Fruit fly (Drosophila melanogaster) whole organism, embryonic: ENCODE results near the gene tex.
A peak's percentile ranks its signal among the peaks of the same experiment; 100 is the strongest.

ENCODE experiments used
- Atf6 ChIP-seq: fragments of 200-800 bp; sonication (Bioruptor generic); IDR thresholded peaks from 2 replicates; pipeline ENCODE4 v1.3.6; 2022; ENCODE audit warnings: missing biosample characterization, missing genetic modification characterization
- BEAF-32 ChIP-seq: fragments of 200-800 bp; sonication (Bioruptor generic); optimal IDR thresholded peaks from 3 replicates; lab custom pipeline; 2017; ENCODE audit warnings: missing biosample characterization, missing genetic modification characterization, mild to moderate bottlenecking, moderate library complexity, missing genetic modification reagents
- CG10147 ChIP-seq: fragments of 200-800 bp; sonication (Bioruptor generic); optimal IDR thresholded peaks from 2 replicates; lab custom pipeline; 2019; ENCODE audit warnings: missing biosample characterization, mild to moderate bottlenecking, missing genetic modification characterization, moderate library complexity
- CG11695 ChIP-seq: fragments of 200-800 bp; sonication (Bioruptor generic); IDR thresholded peaks from 3 replicates; pipeline ENCODE4 v1.3.6; 2022; ENCODE audit warnings: missing biosample characterization, missing genetic modification characterization
- CG12391 ChIP-seq: fragments of 200-800 bp; sonication (Bioruptor generic); optimal IDR thresholded peaks from 3 replicates; lab custom pipeline; 2018; ENCODE audit warnings: missing biosample characterization, mild to moderate bottlenecking, missing genetic modification characterization, moderate library complexity
- CG14441 ChIP-seq: fragments of 200-800 bp; sonication (Bioruptor generic); IDR thresholded peaks from 2 replicates; pipeline ENCODE4 v1.3.6; 2022; ENCODE audit warnings: missing biosample characterization, missing genetic modification characterization
- CG14710 ChIP-seq: fragments of 200-800 bp; sonication (Bioruptor generic); optimal IDR thresholded peaks from 3 replicates; lab custom pipeline; 2019; ENCODE audit warnings: missing biosample characterization, mild to moderate bottlenecking, missing genetic modification characterization, moderate library complexity
- CG15514 ChIP-seq: fragments of 200-800 bp; sonication (Bioruptor generic); optimal IDR thresholded peaks from 3 replicates; lab custom pipeline; 2017; ENCODE audit warnings: missing biosample characterization, missing genetic modification characterization, mild to moderate bottlenecking, moderate library complexity, missing genetic modification reagents
- CG16815 ChIP-seq: fragments of 200-800 bp; sonication (Bioruptor generic); optimal IDR thresholded peaks from 3 replicates; lab custom pipeline; 2017; ENCODE audit warnings: missing biosample characterization, mild to moderate bottlenecking, missing genetic modification characterization
- CG17802 ChIP-seq: fragments of 200-800 bp; sonication (Bioruptor generic); optimal IDR thresholded peaks from 2 replicates; lab custom pipeline; 2018; ENCODE audit warnings: missing biosample characterization, mild to moderate bottlenecking, missing genetic modification characterization, moderate library complexity
- CG18764 ChIP-seq: fragments of 200-800 bp; sonication (Bioruptor generic); optimal IDR thresholded peaks from 3 replicates; lab custom pipeline; 2016; ENCODE audit warnings: missing biosample characterization, missing genetic modification characterization
- CG2889 ChIP-seq: fragments of 200-800 bp; sonication (Bioruptor generic); IDR thresholded peaks from 3 replicates; pipeline ENCODE4 v1.3.6; 2022; ENCODE audit warnings: missing biosample characterization, missing genetic modification characterization
- CG30020 ChIP-seq: fragments of 200-800 bp; optimal IDR thresholded peaks from 2 replicates; lab custom pipeline; 2019; ENCODE audit warnings: missing biosample characterization, mild to moderate bottlenecking, missing genetic modification characterization, moderate library complexity
- CG31441 ChIP-seq: fragments of 200-800 bp; sonication (Bioruptor generic); IDR thresholded peaks from 2 replicates; pipeline ENCODE4 v1.3.6; 2022; ENCODE audit warnings: missing biosample characterization, missing genetic modification characterization
- CG32767 ChIP-seq: fragments of 200-800 bp; sonication (Bioruptor generic); IDR thresholded peaks from 2 replicates; pipeline ENCODE4 v1.3.6; 2022; ENCODE audit warnings: missing biosample characterization, missing genetic modification characterization
- CG3995 ChIP-seq: fragments of 200-800 bp; sonication (Bioruptor generic); optimal IDR thresholded peaks from 3 replicates; lab custom pipeline; 2016; ENCODE audit warnings: missing biosample characterization, missing genetic modification characterization
- CG4360 ChIP-seq: fragments of 200-800 bp; sonication (Bioruptor generic); IDR thresholded peaks from 2 replicates; pipeline ENCODE4 v1.3.6; 2022; ENCODE audit warnings: missing biosample characterization, missing genetic modification characterization
- CG6654 ChIP-seq: fragments of 200-800 bp; sonication (Bioruptor generic); optimal IDR thresholded peaks from 2 replicates; lab custom pipeline; 2017; ENCODE audit warnings: missing biosample characterization, mild to moderate bottlenecking, missing genetic modification characterization
- CG7745 ChIP-seq: fragments of 200-800 bp; sonication (Bioruptor generic); optimal IDR thresholded peaks from 2 replicates; lab custom pipeline; 2018; ENCODE audit warnings: missing biosample characterization, mild to moderate bottlenecking, missing genetic modification characterization, moderate library complexity
- CG8924 ChIP-seq: fragments of 200-800 bp; optimal IDR thresholded peaks from 3 replicates; lab custom pipeline; 2019; ENCODE audit warnings: missing biosample characterization, mild to moderate bottlenecking, missing genetic modification characterization, moderate library complexity
- CTCF ChIP-seq: fragments of 200-800 bp; sonication (Bioruptor generic); optimal IDR thresholded peaks from 2 replicates; lab custom pipeline; 2017; ENCODE audit warnings: missing biosample characterization, mild to moderate bottlenecking, missing genetic modification characterization, moderate library complexity
- Dip2 ChIP-seq: fragments of 200-800 bp; sonication (Bioruptor generic); IDR thresholded peaks from 2 replicates; pipeline ENCODE4 v1.3.6; 2022; ENCODE audit warnings: missing biosample characterization, missing genetic modification characterization
- Doc2 ChIP-seq: fragments of 200-800 bp; sonication (Bioruptor generic); IDR thresholded peaks from 2 replicates; pipeline ENCODE4 v1.3.6; 2022; ENCODE audit warnings: missing biosample characterization, missing genetic modification characterization
- Dref ChIP-seq: fragments of 200-800 bp; sonication (Bioruptor generic); IDR thresholded peaks from 2 replicates; pipeline ENCODE4 v1.3.6; 2022; ENCODE audit warnings: missing biosample characterization, missing genetic modification characterization
- E2f1 ChIP-seq: fragments of 200-800 bp; sonication (Bioruptor generic); IDR thresholded peaks from 2 replicates; pipeline ENCODE4 v1.3.6; 2022; ENCODE audit warnings: missing biosample characterization, missing genetic modification characterization
- Ets97D ChIP-seq: fragments of 200-800 bp; sonication (Bioruptor generic); optimal IDR thresholded peaks from 3 replicates; lab custom pipeline; 2016; ENCODE audit warnings: missing biosample characterization, missing genetic modification characterization
- Lhr ChIP-seq: fragments of 200-800 bp; sonication (Bioruptor generic); optimal IDR thresholded peaks from 3 replicates; lab custom pipeline; 2017; ENCODE audit warnings: mild to moderate bottlenecking, missing biosample characterization, missing genetic modification reagents, missing genetic modification characterization
- Lim3 ChIP-seq: fragments of 200-800 bp; sonication (Bioruptor generic); IDR thresholded peaks from 2 replicates; pipeline ENCODE4 v1.3.6; 2022; ENCODE audit warnings: missing biosample characterization, missing genetic modification characterization
- Nf-YA ChIP-seq: fragments of 200-800 bp; sonication (Bioruptor generic); IDR thresholded peaks from 2 replicates; pipeline ENCODE4 v1.3.6; 2022; ENCODE audit warnings: missing biosample characterization, missing genetic modification characterization
- Nf-YB ChIP-seq: fragments of 200-800 bp; sonication (Bioruptor generic); optimal IDR thresholded peaks from 3 replicates; lab custom pipeline; 2019; ENCODE audit warnings: missing biosample characterization, mild to moderate bottlenecking, missing genetic modification characterization, moderate library complexity
- Nf-YC ChIP-seq: fragments of 200-800 bp; optimal IDR thresholded peaks from 3 replicates; lab custom pipeline; 2019; ENCODE audit warnings: missing biosample characterization, mild to moderate bottlenecking, missing genetic modification characterization, moderate library complexity
- Optix ChIP-seq: fragments of 200-800 bp; sonication (Bioruptor generic); IDR thresholded peaks from 3 replicates; pipeline ENCODE4 v1.3.6; 2022; ENCODE audit warnings: missing biosample characterization, missing genetic modification characterization
- Six4 ChIP-seq: fragments of 200-800 bp; sonication (Bioruptor generic); optimal IDR thresholded peaks from 2 replicates; lab custom pipeline; 2016; ENCODE audit warnings: missing biosample characterization, missing genetic modification characterization
- Sox102F ChIP-seq: fragments of 200-800 bp; sonication (Bioruptor generic); optimal IDR thresholded peaks from 2 replicates; lab custom pipeline; 2018; ENCODE audit warnings: missing biosample characterization, mild to moderate bottlenecking, missing genetic modification characterization, moderate library complexity
- TFAM ChIP-seq: fragments of 200-800 bp; sonication (Bioruptor generic); optimal IDR thresholded peaks from 2 replicates; lab custom pipeline; 2017; ENCODE audit warnings: missing biosample characterization, missing genetic modification characterization, inconsistent platforms
- YL-1 ChIP-seq: fragments of 200-800 bp; sonication (Bioruptor generic); optimal IDR thresholded peaks from 3 replicates; lab custom pipeline; 2017; ENCODE audit warnings: missing biosample characterization, mild to moderate bottlenecking, missing genetic modification characterization
- bcd ChIP-seq: fragments of 200-800 bp; sonication (Bioruptor generic); optimal IDR thresholded peaks from 2 replicates; lab custom pipeline; 2017; ENCODE audit warnings: missing biosample characterization, mild to moderate bottlenecking, missing genetic modification characterization
- crp ChIP-seq, 2 experiments: fragments of 200-800 bp; sonication (Bioruptor generic); optimal IDR thresholded peaks; 2 replicates in 1 of 2; 3 replicates in 1 of 2; lab custom pipeline; 2017; ENCODE audit warnings: missing biosample characterization in 2 of 2, missing genetic modification characterization in 2 of 2, mild to moderate bottlenecking in 1 of 2, moderate library complexity in 1 of 2
- da ChIP-seq: fragments of 200-800 bp; sonication (Bioruptor generic); optimal IDR thresholded peaks from 2 replicates; lab custom pipeline; 2016; ENCODE audit warnings: missing biosample characterization, missing genetic modification characterization
- dimm ChIP-seq: fragments of 200-800 bp; sonication (Bioruptor generic); IDR thresholded peaks from 2 replicates; pipeline ENCODE4 v1.3.6; 2022; ENCODE audit warnings: missing biosample characterization, missing genetic modification characterization
- dysf ChIP-seq: fragments of 200-800 bp; sonication (Bioruptor generic); IDR thresholded peaks from 3 replicates; pipeline ENCODE4 v1.3.6; 2022; ENCODE audit warnings: missing biosample characterization, missing genetic modification characterization
- gcm2 ChIP-seq: fragments of 200-800 bp; sonication (Bioruptor generic); optimal IDR thresholded peaks from 2 replicates; lab custom pipeline; 2016; ENCODE audit warnings: missing biosample characterization, missing genetic modification characterization
- gt ChIP-seq: fragments of 200-800 bp; sonication (Bioruptor generic); IDR thresholded peaks from 2 replicates; pipeline ENCODE4 v1.3.6; 2022; ENCODE audit warnings: missing biosample characterization, missing genetic modification characterization
- mirr ChIP-seq: fragments of 200-800 bp; sonication (Bioruptor generic); optimal IDR thresholded peaks from 3 replicates; lab custom pipeline; 2018; ENCODE audit warnings: missing biosample characterization, mild to moderate bottlenecking, missing genetic modification characterization
- oc ChIP-seq: fragments of 200-800 bp; sonication (Bioruptor generic); optimal IDR thresholded peaks from 2 replicates; lab custom pipeline; 2018; ENCODE audit warnings: missing biosample characterization, mild to moderate bottlenecking, missing genetic modification characterization, moderate library complexity
- otp ChIP-seq: fragments of 200-800 bp; sonication (Bioruptor generic); IDR thresholded peaks from 3 replicates; pipeline ENCODE4, ENCODE4 v1.3.6; 2022; ENCODE audit warnings: missing biosample characterization, missing genetic modification characterization
- phol ChIP-seq: fragments of 200-800 bp; sonication (Bioruptor generic); optimal IDR thresholded peaks from 3 replicates; lab custom pipeline; 2018; ENCODE audit warnings: missing biosample characterization, mild to moderate bottlenecking, missing genetic modification characterization, moderate library complexity
- run ChIP-seq: fragments of 200-800 bp; sonication (Bioruptor generic); optimal IDR thresholded peaks from 3 replicates; lab custom pipeline; 2018; ENCODE audit warnings: missing biosample characterization, mild to moderate bottlenecking, missing genetic modification characterization
- sim ChIP-seq: fragments of 200-800 bp; sonication (Bioruptor generic); IDR thresholded peaks from 2 replicates; pipeline ENCODE4 v1.3.6; 2022; ENCODE audit warnings: missing biosample characterization, missing genetic modification characterization
- toy ChIP-seq: fragments of 200-800 bp; sonication (Bioruptor generic); IDR thresholded peaks from 2 replicates; pipeline ENCODE4 v1.3.6; 2022; ENCODE audit warnings: missing biosample characterization, missing genetic modification characterization
- trh ChIP-seq: fragments of 200-800 bp; sonication (Bioruptor generic); optimal IDR thresholded peaks from 2 replicates; lab custom pipeline; 2016; ENCODE audit warnings: missing biosample characterization, missing genetic modification characterization
- wor ChIP-seq: fragments of 200-800 bp; sonication (Bioruptor generic); IDR thresholded peaks from 2 replicates; pipeline ENCODE4 v1.3.6; 2022; ENCODE audit warnings: missing biosample characterization, missing genetic modification characterization
- zen2 ChIP-seq: fragments of 200-800 bp; sonication (Bioruptor generic); IDR thresholded peaks from 3 replicates; pipeline ENCODE4 v1.3.6; 2022; ENCODE audit warnings: missing biosample characterization, missing genetic modification characterization; ENCODE audit not compliant: partially characterized antibody

Gene tex

dm6 chr3R:8305110-8305509 lies 3.3 kb downstream of the tex start, which contains the start of gene Sgt1 (continued):
- peak; percentile 87 for TF ChIP-seq YL-1
- TF ChIP-seq Ets97D (GFP tag; lab: Kevin White, UChicago) = peak; percentile 87
- no peak for TF ChIP-seq CG16815 (GFP tag; lab: Kevin White, UChicago)
- TF ChIP-seq Nf-YB (GFP tag; lab: Kevin White, UChicago) = no peak
- TF ChIP-seq Lhr (GFP tag; lab: Kevin White, UChicago) = peak; percentile 95
- TF ChIP-seq Lim3 (GFP tag; lab: Robert Waterston, UW) = no peak
- peak; percentile 56 for TF ChIP-seq CTCF (GFP tag; lab: Kevin White, UChicago)
- TF ChIP-seq Dip2 (GFP tag; lab: Robert Waterston, UW) = no peak
- TF ChIP-seq Sox102F = no peak
- peak; percentile 23 for TF ChIP-seq bcd (GFP tag; lab: Kevin White, UChicago)
- TF ChIP-seq da = no peak
- peak; percentile 69 for TF ChIP-seq phol (tag; lab: Kevin White, UChicago)
- no peak for TF ChIP-seq toy (GFP tag; lab: Robert Waterston, UW)
- TF ChIP-seq crp (GFP tag; optimal IDR thresholded peaks at IDR 0.05; lab: Kevin White, UChicago) = peak in 1 of 2 experiments; percentile 30
- TF ChIP-seq CG3995 = peak; percentile 43
- no peak for TF ChIP-seq run
- TF ChIP-seq Dref (GFP tag; lab: Robert Waterston, UW) = peak; percentile 99
- TF ChIP-seq Optix (GFP tag; lab: Robert Waterston, UW) = no peak
- TF ChIP-seq CG8924 = peak; percentile 7
- TF ChIP-seq oc (tag; lab: Kevin White, UChicago) = no peak
- no peak for TF ChIP-seq Nf-YA (GFP tag; lab: Robert Waterston, UW)
- peak; percentile 69 for TF ChIP-seq CG14710 (tag; lab: Kevin White, UChicago)
- TF ChIP-seq CG30020 (tag; lab: Kevin White, UChicago) = peak; percentile 45
- no peak for TF ChIP-seq sim
- no peak for TF ChIP-seq trh (GFP tag; lab: Kevin White, UChicago)
- no peak for TF ChIP-seq mirr (GFP tag; lab: Kevin White, UChicago)
- TF ChIP-seq Doc2 (GFP tag; lab: Robert Waterston, UW) = no peak
- TF ChIP-seq gcm2 = no peak
- TF ChIP-seq CG17802 (tag; lab: Kevin White, UChicago) = no peak
- peak; percentile 99 for TF ChIP-seq CG15514 (GFP tag; lab: Kevin White, UChicago)
- no peak for TF ChIP-seq CG18764 (GFP tag; lab: Kevin White, UChicago)
- no peak for TF ChIP-seq CG2889 (GFP tag; lab: Robert Waterston, UW)
- no peak for TF ChIP-seq dimm (GFP tag; lab: Robert Waterston, UW)
- no peak for TF ChIP-seq gt
- no peak for TF ChIP-seq CG4360
- TF ChIP-seq BEAF-32 (GFP tag; lab: Kevin White, UChicago) = peak; percentile 78
- TF ChIP-seq otp = no peak
- peak; percentile 35 for TF ChIP-seq Nf-YC (tag; lab: Kevin White, UChicago)
- TF ChIP-seq CG11695 = no peak
- peak; percentile 7 for TF ChIP-seq CG10147 (GFP tag; lab: Kevin White, UChicago)
- peak; percentile 6 for TF ChIP-seq Six4
- TF ChIP-seq CG6654 (GFP tag; lab: Kevin White, UChicago) = no peak
- TF ChIP-seq CG7745 (tag; lab: Kevin White, UChicago) = peak; percentile 29
- no peak for TF ChIP-seq CG31441
- TF ChIP-seq E2f1 = no peak
- no peak for TF ChIP-seq CG14441 (GFP tag; lab: Robert Waterston, UW)
- TF ChIP-seq dysf (GFP tag; lab: Robert Waterston, UW) = no peak
- TF ChIP-seq TFAM = no peak
- no peak for TF ChIP-seq CG32767 (GFP tag; lab: Robert Waterston, UW)
- peak; percentile 46 for TF ChIP-seq CG12391 (tag; lab: Kevin White, UChicago)
- no peak for TF ChIP-seq Atf6 (GFP tag; lab: Robert Waterston, UW)
- peak; percentile 64; the same call in 1 of the 3 replicates for TF ChIP-seq zen2 (GFP tag; lab: Robert Waterston, UW)
- TF ChIP-seq wor (GFP tag; lab: Robert Waterston, UW) = no peak
